Worm (Caenorhabditis elegans) whole organism, L4/young adult: ENCODE measurements around the gene sre-40.

Experiments
- dao-5 ChIP-seq: sonication (generic microtip); optimal IDR thresholded peaks from 2 replicates; lab custom pipeline; 2016; ENCODE audit warnings: missing genotype, missing genetic modification characterization, moderate library complexity, missing compliant biosample characterization
- him-1 ChIP-seq: sonication (generic microtip); optimal IDR thresholded peaks from 2 replicates; lab custom pipeline; 2016; ENCODE audit warnings: missing genotype, missing genetic modification reagents, missing genetic modification characterization, missing compliant biosample characterization

ce11 chrII:4727769-4728168 lies 44.2 kb upstream of the sre-40 start, which contains the start of gene ttr-41:
- TF ChIP-seq dao-5, result no peak
- TF ChIP-seq him-1, result no peak
